Worm (Caenorhabditis elegans) whole organism, L2 larva: ENCODE measurements around the gene hlh-8.

Experiments
- R02D3.7 ChIP-seq: fragments of 150-350 bp; optimal IDR thresholded peaks from 2 replicates; lab custom pipeline; 2014; ENCODE audit warnings: missing biosample characterization, missing genetic modification characterization
- ZK546.5 ChIP-seq: sonication (generic microtip); optimal IDR thresholded peaks from 2 replicates; lab custom pipeline; 2017; ENCODE audit warnings: missing biosample characterization, missing genetic modification characterization
- aly-2 ChIP-seq: fragments of 150-350 bp; optimal IDR thresholded peaks from 2 replicates; lab custom pipeline; 2014; ENCODE audit warnings: missing biosample characterization, missing genetic modification characterization
- dmd-4 ChIP-seq: sonication (generic microtip); optimal IDR thresholded peaks from 2 replicates; lab custom pipeline; 2017; ENCODE audit warnings: missing biosample characterization, missing genetic modification characterization
- fos-1 ChIP-seq: fragments of 150-350 bp; optimal IDR thresholded peaks from 2 replicates; lab custom pipeline; 2014; ENCODE audit warnings: missing biosample characterization, missing genetic modification characterization
- nhr-12 ChIP-seq: fragments of 150-350 bp; optimal IDR thresholded peaks from 2 replicates; lab custom pipeline; 2014; ENCODE audit warnings: missing biosample characterization, missing genetic modification characterization
- nhr-237 ChIP-seq: fragments of 150-350 bp; optimal IDR thresholded peaks from 2 replicates; lab custom pipeline; 2014; ENCODE audit warnings: missing biosample characterization, missing genetic modification characterization
- sma-3 ChIP-seq: sonication (generic microtip); optimal IDR thresholded peaks from 2 replicates; lab custom pipeline; 2016; ENCODE audit warnings: missing genetic modification reagents, missing genetic modification characterization, missing compliant biosample characterization
- zag-1 ChIP-seq: fragments of 150-350 bp; optimal IDR thresholded peaks from 2 replicates; lab custom pipeline; 2014; ENCODE audit warnings: missing biosample characterization, missing genetic modification characterization

DNA sequence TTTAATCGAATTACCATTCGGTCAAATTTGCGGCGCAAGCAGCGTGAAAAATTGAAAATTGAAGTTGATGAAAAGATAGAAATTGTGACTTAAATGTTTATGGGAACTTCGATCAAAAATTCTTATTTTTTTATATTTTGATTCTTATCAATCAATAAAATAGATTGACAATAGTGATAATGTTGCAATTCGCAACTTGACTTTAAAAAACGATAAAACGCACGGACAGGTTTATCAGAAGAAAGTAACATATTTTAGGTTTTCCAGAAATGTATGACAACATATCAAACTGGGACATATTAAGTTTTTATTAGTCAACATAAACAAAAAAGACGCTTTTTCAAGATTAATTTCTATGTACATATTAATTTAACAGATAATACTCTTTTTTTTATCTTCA lies 32.9 kb upstream of the hlh-8 start:
- no peak for TF ChIP-seq dmd-4 (tag; lab: Kevin White, UChicago)
- no peak for TF ChIP-seq ZK546.5 (tag; lab: Kevin White, UChicago)
- TF ChIP-seq sma-3 (GFP tag; lab: Kevin White, UChicago): no peak
- TF ChIP-seq fos-1 (tag; lab: Kevin White, UChicago): no peak
- no peak for TF ChIP-seq nhr-12
- TF ChIP-seq nhr-237 (tag; lab: Kevin White, UChicago): no peak
- TF ChIP-seq zag-1: no peak
- no peak for TF ChIP-seq aly-2
- no peak for TF ChIP-seq R02D3.7 (tag; lab: Kevin White, UChicago)
